Fruit fly (Drosophila melanogaster): ENCODE results near the gene CG42716.

The CG42716 gene

dm6 chr3L:16037048-16037477, 3.5 kb downstream of the CG42716 start:
- TF ChIP-seq CG7101 (tag; optimal IDR thresholded peaks at IDR 0.05) (peak; percentile 58), Crg-1 (GFP tag; optimal IDR thresholded peaks at IDR 0.05) (peak; percentile 41), CG12768 (GFP tag; optimal IDR thresholded peaks at IDR 0.05) (no peak), Hr96 (GFP tag; optimal IDR thresholded peaks at IDR 0.05) (peak; percentile 31), pad (GFP tag; optimal IDR thresholded peaks at IDR 0.05) (no peak), CG1620 (GFP tag; optimal IDR thresholded peaks at IDR 0.05) (peak; percentile 31), cnc (optimal IDR thresholded peaks at IDR 0.05) (no peak), Clk (GFP tag; optimal IDR thresholded peaks at IDR 0.05) (peak; percentile 4), CG33017 (tag; optimal IDR thresholded peaks at IDR 0.05) (no peak), ovo (GFP tag; optimal IDR thresholded peaks at IDR 0.05) (peak; percentile 27), CG14711 (tag; optimal IDR thresholded peaks at IDR 0.05) (peak; percentile 52), tj (GFP tag; optimal IDR thresholded peaks at IDR 0.05) (no peak), CG5204 (GFP tag; optimal IDR thresholded peaks at IDR 0.05) (peak; percentile 46), toe (GFP tag; optimal IDR thresholded peaks at IDR 0.05) (peak; percentile 16), CG11617 (GFP tag; optimal IDR thresholded peaks at IDR 0.05) (no peak), bab1 (GFP tag; optimal IDR thresholded peaks at IDR 0.05) (peak; percentile 83), Mnt (GFP tag; optimal IDR thresholded peaks at IDR 0.05) (no peak), cic (GFP tag; optimal IDR thresholded peaks at IDR 0.05) (no peak), CG7045 (GFP tag; optimal IDR thresholded peaks at IDR 0.05) (peak; percentile 51), kay (GFP tag; ENCODE audit: borderline replicate concordance) (peak; percentile 98)

- TF ChIP-seq Mnt (GFP tag; optimal IDR thresholded peaks at IDR 0.05) (peak; percentile 52), tj (GFP tag; optimal IDR thresholded peaks at IDR 0.05) (peak; percentile 57), cnc (optimal IDR thresholded peaks at IDR 0.05) (no peak), cic (GFP tag; optimal IDR thresholded peaks at IDR 0.05) (peak; percentile 8), CG1620 (GFP tag; optimal IDR thresholded peaks at IDR 0.05) (no peak), kay (GFP tag; ENCODE audit: borderline replicate concordance) (peak; percentile 84), Crg-1 (GFP tag; optimal IDR thresholded peaks at IDR 0.05) (no peak), CG12768 (GFP tag; optimal IDR thresholded peaks at IDR 0.05) (peak; percentile 71), pad (GFP tag; optimal IDR thresholded peaks at IDR 0.05) (no peak), CG5204 (GFP tag; optimal IDR thresholded peaks at IDR 0.05) (no peak), ovo (GFP tag; optimal IDR thresholded peaks at IDR 0.05) (peak; percentile 23), CG11617 (GFP tag; optimal IDR thresholded peaks at IDR 0.05) (no peak), Clk (GFP tag; optimal IDR thresholded peaks at IDR 0.05) (no peak), CG33017 (tag; optimal IDR thresholded peaks at IDR 0.05) (peak; percentile 15), CG7101 (tag; optimal IDR thresholded peaks at IDR 0.05) (peak; percentile 16), toe (GFP tag; optimal IDR thresholded peaks at IDR 0.05) (no peak)
Measured at dm6 chr3L:16037690-16038332, 4.2 kb downstream of the CG42716 start.

- no peak for TF ChIP-seq CG7101 (tag; optimal IDR thresholded peaks at IDR 0.05)
- no peak for TF ChIP-seq CG14711 (tag; optimal IDR thresholded peaks at IDR 0.05)
- no peak for TF ChIP-seq ovo (GFP tag; optimal IDR thresholded peaks at IDR 0.05)
- TF ChIP-seq CG11617 (GFP tag; optimal IDR thresholded peaks at IDR 0.05), result no peak
- no peak for TF ChIP-seq CG33017 (tag; optimal IDR thresholded peaks at IDR 0.05)
- no peak for TF ChIP-seq Mnt (GFP tag; optimal IDR thresholded peaks at IDR 0.05)
- TF ChIP-seq CG1620 (GFP tag; optimal IDR thresholded peaks at IDR 0.05), result no peak
- no peak for TF ChIP-seq Hr96 (GFP tag; optimal IDR thresholded peaks at IDR 0.05)
- no peak for TF ChIP-seq Crg-1 (GFP tag; optimal IDR thresholded peaks at IDR 0.05)
- no peak for TF ChIP-seq pad (GFP tag; optimal IDR thresholded peaks at IDR 0.05)
- no peak for TF ChIP-seq cnc (optimal IDR thresholded peaks at IDR 0.05)
- TF ChIP-seq Clk (GFP tag; optimal IDR thresholded peaks at IDR 0.05), result no peak
- TF ChIP-seq CG12768 (GFP tag; optimal IDR thresholded peaks at IDR 0.05), result no peak
- TF ChIP-seq tj (GFP tag; optimal IDR thresholded peaks at IDR 0.05), result no peak
- TF ChIP-seq cic (GFP tag; optimal IDR thresholded peaks at IDR 0.05), result no peak
Measured at dm6 chr3L:16039063-16039462, 5.5 kb downstream of the CG42716 start.

- TF ChIP-seq toe (GFP tag; optimal IDR thresholded peaks at IDR 0.05), result no peak
- TF ChIP-seq kay (GFP tag; ENCODE audit: borderline replicate concordance), result peak; percentile 61
- TF ChIP-seq ovo (GFP tag; optimal IDR thresholded peaks at IDR 0.05), result no peak
- TF ChIP-seq Clk (GFP tag; optimal IDR thresholded peaks at IDR 0.05), result no peak
- TF ChIP-seq cic (GFP tag; optimal IDR thresholded peaks at IDR 0.05), result no peak
- TF ChIP-seq CG7101 (tag; optimal IDR thresholded peaks at IDR 0.05), result no peak
- no peak for TF ChIP-seq bab1 (GFP tag; optimal IDR thresholded peaks at IDR 0.05)
Measured at dm6 chr3L:16040389-16040788, 6.8 kb downstream of the CG42716 start.

- TF ChIP-seq Crg-1 (GFP tag; optimal IDR thresholded peaks at IDR 0.05) (no peak), pad (GFP tag; optimal IDR thresholded peaks at IDR 0.05) (no peak), tj (GFP tag; optimal IDR thresholded peaks at IDR 0.05) (peak; percentile 25), Hr96 (GFP tag; optimal IDR thresholded peaks at IDR 0.05) (peak; percentile 8)
Measured at dm6 chr3L:16041260-16042079, 7.9 kb downstream of the CG42716 start.

- TF ChIP-seq toe (GFP tag; optimal IDR thresholded peaks at IDR 0.05) (no peak), CG7045 (GFP tag; optimal IDR thresholded peaks at IDR 0.05) (no peak), kay (GFP tag; ENCODE audit: borderline replicate concordance) (peak; percentile 84), pad (GFP tag; optimal IDR thresholded peaks at IDR 0.05) (no peak)
Measured at dm6 chr3L:16042080-16042344, 8.4 kb downstream of the CG42716 start.
